Worm (Caenorhabditis elegans) whole organism, L4 larva: ENCODE results near the gene gcy-12.

Experiments
- F26F4.8 ChIP-seq: fragments of 200-800 bp; sonication (Bioruptor generic); conservative IDR thresholded peaks from 2 replicates; pipeline ENCODE4 v1.3.6; 2022; ENCODE audit warnings: missing genetic modification characterization, missing compliant biosample characterization
- F44E2.7 ChIP-seq: fragments of 200-800 bp; sonication (Bioruptor generic); IDR thresholded peaks from 2 replicates; pipeline ENCODE4 v2.1.2; 2022; ENCODE audit warnings: missing genetic modification characterization, missing compliant biosample characterization
- R02D3.7 ChIP-seq: fragments of 150-350 bp; sonication (generic microtip); optimal IDR thresholded peaks from 3 replicates; lab custom pipeline; 2014; ENCODE audit warnings: missing biosample characterization, missing genetic modification characterization
- T20F7.1 ChIP-seq: fragments of 200-800 bp; sonication (Bioruptor generic); optimal IDR thresholded peaks from 2 replicates; lab custom pipeline; 2018; ENCODE audit warnings: mild to moderate bottlenecking, missing genetic modification characterization, missing compliant biosample characterization
- Y5F2A.4 ChIP-seq: fragments of 200-800 bp; sonication (Bioruptor generic); optimal IDR thresholded peaks from 2 replicates; lab custom pipeline; 2018; ENCODE audit warnings: mild to moderate bottlenecking, missing genetic modification characterization, missing compliant biosample characterization
- ZK546.5 ChIP-seq, 2 experiments: sonication (generic microtip); optimal IDR thresholded peaks; 2 replicates each; lab custom pipeline; 2017; ENCODE audit warnings: missing biosample characterization in 2 of 2, missing genetic modification characterization in 2 of 2
- ceh-28 ChIP-seq: fragments of 150-350 bp; optimal IDR thresholded peaks from 2 replicates; lab custom pipeline; 2014; ENCODE audit warnings: missing biosample characterization, missing genetic modification reagents, missing genetic modification characterization
- ceh-44 ChIP-seq: fragments of 200-800 bp; sonication (Bioruptor generic); IDR thresholded peaks from 2 replicates; pipeline ENCODE4 v1.3.6; 2022; ENCODE audit warnings: missing genetic modification reagents, missing genetic modification characterization, missing compliant biosample characterization
- daf-19 ChIP-seq: fragments of 200-800 bp; sonication (Bioruptor generic); conservative IDR thresholded peaks from 2 replicates; pipeline ENCODE4 v1.3.6; 2022; ENCODE audit warnings: missing genetic modification characterization, missing compliant biosample characterization
- dpl-1 ChIP-seq: fragments of 150-350 bp; optimal IDR thresholded peaks from 2 replicates; lab custom pipeline; 2014; ENCODE audit warnings: missing biosample characterization, missing genetic modification reagents, missing genetic modification characterization
- duxl-1 ChIP-seq: sonication (generic microtip); optimal IDR thresholded peaks from 2 replicates; lab custom pipeline; 2016; ENCODE audit warnings: mild to moderate bottlenecking, missing genetic modification characterization, moderate library complexity, missing compliant biosample characterization; ENCODE audit not compliant: poor library complexity
- dve-1 ChIP-seq: sonication (generic microtip); optimal IDR thresholded peaks from 2 replicates; lab custom pipeline; 2017; ENCODE audit warnings: antibody characterized with exemption, mild to moderate bottlenecking, missing genetic modification characterization, missing compliant biosample characterization; ENCODE audit not compliant: insufficient read depth
- hlh-11 ChIP-seq: fragments of 200-800 bp; sonication (Bioruptor generic); optimal IDR thresholded peaks from 2 replicates; lab custom pipeline; 2018; ENCODE audit warnings: mild to moderate bottlenecking, missing genetic modification characterization, missing compliant biosample characterization
- jun-1 ChIP-seq: fragments of 150-350 bp; optimal IDR thresholded peaks from 2 replicates; lab custom pipeline; 2014; ENCODE audit warnings: missing biosample characterization, missing genetic modification reagents, missing genetic modification characterization
- lim-7 ChIP-seq: fragments of 200-800 bp; sonication (Bioruptor generic); IDR thresholded peaks from 2 replicates; pipeline ENCODE4 v1.3.6; 2022; ENCODE audit warnings: missing genetic modification characterization, missing compliant biosample characterization
- lin-1 ChIP-seq: fragments of 200-800 bp; sonication (Bioruptor generic); IDR thresholded peaks from 2 replicates; pipeline ENCODE4 v1.3.6; 2022; ENCODE audit warnings: missing genetic modification reagents, missing genetic modification characterization, missing compliant biosample characterization
- lin-13 ChIP-seq: fragments of 150-350 bp; optimal IDR thresholded peaks from 2 replicates; lab custom pipeline; 2014; ENCODE audit warnings: missing biosample characterization, missing genetic modification reagents, missing genetic modification characterization
- lin-29 ChIP-seq: fragments of 200-800 bp; sonication (Bioruptor generic); IDR thresholded peaks from 2 replicates; pipeline ENCODE4 v1.3.6; 2022; ENCODE audit warnings: missing genetic modification reagents, missing genetic modification characterization, missing compliant biosample characterization
- mdl-1 ChIP-seq, 2 experiments: fragments of 150-350 bp in 1 of 2; sonication (generic microtip) in 1 of 2; optimal IDR thresholded peaks; 2 replicates each; lab custom pipeline; 2014 to 2017; ENCODE audit warnings: missing biosample characterization in 2 of 2, missing genetic modification characterization in 2 of 2
- mdt-29 ChIP-seq: fragments of 200-800 bp; sonication (Bioruptor generic); IDR thresholded peaks from 2 replicates; pipeline ENCODE4 v1.3.6; 2022; ENCODE audit warnings: missing genetic modification reagents, missing genetic modification characterization, missing compliant biosample characterization
- mep-1 ChIP-seq: fragments of 150-350 bp; sonication (generic microtip); optimal IDR thresholded peaks from 3 replicates; lab custom pipeline; 2014; ENCODE audit warnings: missing biosample characterization, missing genetic modification characterization
- mxl-2 ChIP-seq: fragments of 200-800 bp; sonication (Bioruptor generic); conservative IDR thresholded peaks from 2 replicates; pipeline ENCODE4 v1.3.6; 2022; ENCODE audit warnings: missing genetic modification reagents, missing genetic modification characterization, missing compliant biosample characterization
- nhr-237 ChIP-seq: sonication (generic microtip); optimal IDR thresholded peaks from 2 replicates; lab custom pipeline; 2017; ENCODE audit warnings: missing biosample characterization, missing genetic modification characterization
- nhr-25 ChIP-seq: sonication (generic microtip); optimal IDR thresholded peaks from 2 replicates; lab custom pipeline; 2017; ENCODE audit warnings: missing genetic modification characterization, mild to moderate bottlenecking, missing compliant biosample characterization, antibody characterized with exemption, moderate library complexity, borderline replicate concordance; ENCODE audit not compliant: insufficient read depth
- nhr-28 ChIP-seq: fragments of 150-350 bp; optimal IDR thresholded peaks from 2 replicates; lab custom pipeline; 2014; ENCODE audit warnings: missing biosample characterization, missing genetic modification characterization
- nhr-41 ChIP-seq: fragments of 200-800 bp; sonication (Bioruptor generic); IDR thresholded peaks from 2 replicates; pipeline ENCODE4 v1.3.6; 2022; ENCODE audit warnings: missing genetic modification reagents, missing genetic modification characterization, missing compliant biosample characterization
- nhr-6 ChIP-seq: fragments of 150-350 bp; optimal IDR thresholded peaks from 2 replicates; lab custom pipeline; 2014; ENCODE audit warnings: missing biosample characterization, missing genetic modification characterization
- php-3 ChIP-seq: fragments of 200-800 bp; sonication (Bioruptor generic); IDR thresholded peaks from 2 replicates; pipeline ENCODE4 v1.3.6; 2022; ENCODE audit warnings: missing genetic modification reagents, missing genetic modification characterization, missing compliant biosample characterization
- rbr-2 ChIP-seq: sonication (generic microtip); optimal IDR thresholded peaks from 2 replicates; lab custom pipeline; 2016; ENCODE audit warnings: missing genotype, missing genetic modification characterization, missing compliant biosample characterization
- saeg-2 ChIP-seq: fragments of 200-800 bp; sonication (Bioruptor generic); IDR thresholded peaks from 2 replicates; pipeline ENCODE4 v1.3.6; 2022; ENCODE audit warnings: missing genetic modification reagents, missing genetic modification characterization, missing compliant biosample characterization
- sdz-12 ChIP-seq: fragments of 200-800 bp; sonication (Bioruptor generic); optimal IDR thresholded peaks from 2 replicates; lab custom pipeline; 2018; ENCODE audit warnings: mild to moderate bottlenecking, missing genetic modification characterization, missing compliant biosample characterization
- set-16 ChIP-seq: fragments of 200-800 bp; sonication (Bioruptor generic); IDR thresholded peaks from 2 replicates; pipeline ENCODE4 v1.3.6; 2022; ENCODE audit warnings: missing genetic modification reagents, missing genetic modification characterization, missing compliant biosample characterization
- skn-1 ChIP-seq: fragments of 150-350 bp; optimal IDR thresholded peaks from 2 replicates; lab custom pipeline; 2014; ENCODE audit warnings: missing biosample characterization, missing genetic modification characterization
- snpc-1.2 ChIP-seq: fragments of 200-800 bp; sonication (Bioruptor generic); IDR thresholded peaks from 2 replicates; pipeline ENCODE4 v1.3.6; 2022; ENCODE audit warnings: missing genetic modification reagents, missing genetic modification characterization, missing compliant biosample characterization
- snpc-4 ChIP-seq: fragments of 150-350 bp; optimal IDR thresholded peaks from 2 replicates; lab custom pipeline; 2014; ENCODE audit warnings: missing biosample characterization, missing genetic modification characterization
- unc-39 ChIP-seq: sonication (generic microtip); optimal IDR thresholded peaks from 2 replicates; lab custom pipeline; 2017; ENCODE audit warnings: missing biosample characterization, missing genetic modification characterization
- zip-11 ChIP-seq: fragments of 200-800 bp; sonication (Bioruptor generic); IDR thresholded peaks from 2 replicates; pipeline ENCODE4 v1.3.6; 2022; ENCODE audit warnings: missing genetic modification characterization, missing compliant biosample characterization
- ztf-11 ChIP-seq: fragments of 150-350 bp; optimal IDR thresholded peaks from 2 replicates; lab custom pipeline; 2014; ENCODE audit warnings: missing biosample characterization, missing genetic modification characterization
- ztf-7 ChIP-seq: fragments of 150-350 bp; optimal IDR thresholded peaks from 2 replicates; lab custom pipeline; 2014; ENCODE audit warnings: missing biosample characterization, missing genetic modification characterization

gcy-12 gene

ce11 chrII:5353642-5354041 is 41.8 kb downstream of the gcy-12 start (continued):
- TF ChIP-seq skn-1 (tag; lab: Kevin White, UChicago) (no peak), nhr-41 (peak; percentile 81), nhr-25 (tag; lab: Kevin White, UChicago) (no peak), mxl-2 (no peak), hlh-11 (tag; lab: Kevin White, UChicago) (peak; percentile 7), saeg-2 (GFP tag; lab: Robert Waterston, UW) (peak; percentile 75), set-16 (GFP tag; lab: Robert Waterston, UW) (no peak), ceh-44 (GFP tag; lab: Robert Waterston, UW) (no peak), snpc-1.2 (GFP tag; lab: Robert Waterston, UW) (peak; percentile 83), dve-1 (tag; lab: Kevin White, UChicago) (peak; percentile 44), mdl-1 (tag; optimal IDR thresholded peaks at IDR 0.05; lab: Kevin White, UChicago) (no peak), ztf-7 (tag; lab: Kevin White, UChicago) (peak; percentile 9), T20F7.1 (GFP tag; lab: Kevin White, UChicago) (no peak), jun-1 (no peak), R02D3.7 (tag; lab: Kevin White, UChicago) (no peak), dpl-1 (GFP tag; lab: Kevin White, UChicago) (no peak), sdz-12 (GFP tag; lab: Kevin White, UChicago) (peak; percentile 65), mep-1 (tag; lab: Kevin White, UChicago) (no peak), lim-7 (GFP tag; lab: Robert Waterston, UW) (peak; percentile 98), lin-13 (GFP tag; lab: Kevin White, UChicago) (no peak), mdt-29 (peak; percentile 61), ceh-28 (tag; lab: Kevin White, UChicago) (no peak), php-3 (peak; percentile 68; the same call in 1 of the 2 replicates), Y5F2A.4 (GFP tag; lab: Kevin White, UChicago) (peak; percentile 86), duxl-1 (peak; percentile 61), lin-1 (peak; percentile 73; the same call in 1 of the 2 replicates), zip-11 (peak; percentile 76), nhr-28 (tag; lab: Kevin White, UChicago) (no peak), ZK546.5 (tag; optimal IDR thresholded peaks at IDR 0.05; lab: Kevin White, UChicago) (no peak)

ce11 chrII:5355384-5355783 is 43.5 kb downstream of the gcy-12 start, which contains the start of gene srg-69:
TSS of gene srg-69 (plus strand) at chrII:5355684.
- TF ChIP-seq daf-19 (GFP tag; lab: Robert Waterston, UW) (no peak), dpl-1 (GFP tag; lab: Kevin White, UChicago) (no peak), snpc-4 (tag; lab: Kevin White, UChicago) (no peak), ztf-11 (tag; lab: Kevin White, UChicago) (no peak), nhr-237 (tag; lab: Kevin White, UChicago) (no peak), nhr-41 (no peak), ZK546.5 (tag; optimal IDR thresholded peaks at IDR 0.05; lab: Kevin White, UChicago) (no peak), duxl-1 (no peak), F44E2.7 (GFP tag; lab: Robert Waterston, UW) (no peak), rbr-2 (no peak), lin-29 (GFP tag; lab: Robert Waterston, UW) (no peak), nhr-6 (tag; lab: Kevin White, UChicago) (no peak), mdl-1 (tag; optimal IDR thresholded peaks at IDR 0.05; lab: Kevin White, UChicago) (no peak), F26F4.8 (GFP tag; lab: Robert Waterston, UW) (no peak), unc-39 (tag; lab: Kevin White, UChicago) (no peak)
